Fruit fly (Drosophila melanogaster): ENCODE results near the gene CG11626.

Gene CG11626

DNA sequence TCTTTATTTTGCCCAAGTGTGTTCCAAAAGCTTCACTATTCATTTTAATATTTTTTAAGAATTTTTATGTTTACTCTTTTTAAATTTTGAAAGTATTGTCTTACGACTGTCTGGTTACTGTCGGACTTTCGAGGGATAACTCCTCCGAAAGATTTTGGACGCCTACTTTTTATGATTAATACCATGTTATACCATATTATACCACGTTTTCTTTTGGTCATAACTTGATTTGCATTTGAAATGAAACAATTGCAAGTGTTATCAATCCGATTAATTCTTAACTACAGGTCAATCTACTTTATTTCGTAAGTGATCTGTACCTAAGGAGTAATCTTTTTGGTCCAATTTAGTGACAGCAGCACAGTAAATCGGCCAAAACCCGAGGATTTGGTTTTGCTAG, 32.8 kb upstream of the CG11626 start, which contains the start of gene CG31404:
Gene CG31404, minus strand, starts transcription at position 101 of the 400 bp plus-strand sequence.
- TF ChIP-seq Myc (optimal IDR thresholded peaks at IDR 0.05) (no peak), lola (GFP tag; optimal IDR thresholded peaks at IDR 0.05) (no peak), psq (GFP tag; optimal IDR thresholded peaks at IDR 0.05) (no peak), sage (GFP tag; optimal IDR thresholded peaks at IDR 0.05) (no peak), Vsx2 (GFP tag; optimal IDR thresholded peaks at IDR 0.05; ENCODE audit: partially characterized antibody) (no peak), dsf (GFP tag; optimal IDR thresholded peaks at IDR 0.05; ENCODE audit: borderline replicate concordance) (no peak), br (GFP tag; optimal IDR thresholded peaks at IDR 0.05) (no peak), CrebA (GFP tag; optimal IDR thresholded peaks at IDR 0.05; ENCODE audit: borderline replicate concordance) (no peak), rgr (GFP tag; optimal IDR thresholded peaks at IDR 0.05) (no peak), ey (GFP tag; optimal IDR thresholded peaks at IDR 0.05) (no peak), CG9705 (GFP tag; optimal IDR thresholded peaks at IDR 0.05) (no peak), tai (GFP tag; optimal IDR thresholded peaks at IDR 0.05) (no peak)

DNA sequence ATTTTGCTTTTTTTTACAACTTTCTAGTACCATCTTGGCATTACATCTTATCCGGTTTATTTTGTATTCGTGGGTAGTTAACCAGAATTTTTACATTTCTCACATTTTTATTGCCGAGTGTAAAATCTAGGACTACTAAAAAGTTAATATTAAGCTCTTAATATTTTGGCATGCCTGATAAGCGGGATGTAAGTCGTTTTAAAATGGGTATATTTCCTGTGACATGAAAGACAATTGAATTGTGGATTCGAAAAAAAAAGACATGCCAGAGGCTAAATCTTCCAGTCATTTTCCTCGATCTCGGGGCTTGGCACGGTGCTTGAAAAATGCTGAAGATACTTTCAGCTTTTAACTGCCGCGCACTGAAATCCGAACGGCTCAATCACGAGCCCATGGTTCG, 31.5 kb upstream of the CG11626 start, which contains the start of gene CG31245:
Gene CG31245, minus strand, starts transcription at position 101 of the 400 bp plus-strand sequence.
- TF ChIP-seq CrebA (GFP tag; optimal IDR thresholded peaks at IDR 0.05; ENCODE audit: borderline replicate concordance) (no peak), brk (GFP tag; optimal IDR thresholded peaks at IDR 0.05) (no peak), sage (GFP tag; optimal IDR thresholded peaks at IDR 0.05) (no peak), Mio (GFP tag; optimal IDR thresholded peaks at IDR 0.05) (no peak), lola (GFP tag; optimal IDR thresholded peaks at IDR 0.05) (no peak), fru (GFP tag; optimal IDR thresholded peaks at IDR 0.05) (no peak), Hnf4 (GFP tag; optimal IDR thresholded peaks at IDR 0.05) (no peak), Hr83 (GFP tag; optimal IDR thresholded peaks at IDR 0.05; ENCODE audit: poor library complexity, severe bottlenecking) (no peak), ey (GFP tag; optimal IDR thresholded peaks at IDR 0.05) (no peak), h (GFP tag; optimal IDR thresholded peaks at IDR 0.05) (no peak)

DNA sequence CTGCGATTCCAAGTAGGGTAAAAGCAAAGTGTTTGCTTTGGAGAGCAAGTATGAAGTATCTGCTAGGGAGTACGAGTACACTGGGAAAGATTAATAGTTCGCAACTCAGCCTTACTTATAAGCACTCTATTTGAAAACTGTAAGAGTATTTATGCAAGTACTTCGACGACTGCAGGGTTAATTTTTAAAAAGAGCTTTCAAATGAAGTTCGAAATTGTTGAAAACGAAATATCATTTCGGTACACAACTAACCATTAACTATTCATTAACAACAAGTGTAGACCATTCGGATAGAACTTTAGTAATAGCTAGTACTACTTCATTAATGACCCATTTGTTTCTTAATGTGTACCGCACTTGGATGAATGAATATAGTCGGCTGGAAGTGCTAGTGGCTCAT, 25.4 kb upstream of the CG11626 start:
- no peak for TF ChIP-seq dmrt93B (GFP tag; optimal IDR thresholded peaks at IDR 0.05)
- TF ChIP-seq br (GFP tag; optimal IDR thresholded peaks at IDR 0.05): no peak
- TF ChIP-seq Myc (optimal IDR thresholded peaks at IDR 0.05): no peak
- TF ChIP-seq dsf (GFP tag; optimal IDR thresholded peaks at IDR 0.05; ENCODE audit: borderline replicate concordance): no peak
- TF ChIP-seq tai (GFP tag; optimal IDR thresholded peaks at IDR 0.05): no peak
- no peak for TF ChIP-seq Sp1 (GFP tag; optimal IDR thresholded peaks at IDR 0.05)
- TF ChIP-seq h (GFP tag; optimal IDR thresholded peaks at IDR 0.05): no peak
- no peak for TF ChIP-seq foxo (GFP tag; optimal IDR thresholded peaks at IDR 0.05)
- TF ChIP-seq rgr (GFP tag; optimal IDR thresholded peaks at IDR 0.05): no peak
- TF ChIP-seq Dfd (GFP tag; optimal IDR thresholded peaks at IDR 0.05): no peak
- TF ChIP-seq usp (GFP tag; optimal IDR thresholded peaks at IDR 0.05): no peak
- no peak for TF ChIP-seq Hr78 (GFP tag; optimal IDR thresholded peaks at IDR 0.05)
- TF ChIP-seq brk (GFP tag; optimal IDR thresholded peaks at IDR 0.05): no peak
- TF ChIP-seq ey (GFP tag; optimal IDR thresholded peaks at IDR 0.05): no peak
- TF ChIP-seq Dif (GFP tag; optimal IDR thresholded peaks at IDR 0.05; ENCODE audit: partially characterized antibody): no peak
- TF ChIP-seq HLH106 (tag; optimal IDR thresholded peaks at IDR 0.05): no peak
- no peak for TF ChIP-seq OdsH (GFP tag; optimal IDR thresholded peaks at IDR 0.05)
- TF ChIP-seq CG32264 (GFP tag; optimal IDR thresholded peaks at IDR 0.05): no peak
- no peak for TF ChIP-seq CG9705 (GFP tag; optimal IDR thresholded peaks at IDR 0.05)

DNA sequence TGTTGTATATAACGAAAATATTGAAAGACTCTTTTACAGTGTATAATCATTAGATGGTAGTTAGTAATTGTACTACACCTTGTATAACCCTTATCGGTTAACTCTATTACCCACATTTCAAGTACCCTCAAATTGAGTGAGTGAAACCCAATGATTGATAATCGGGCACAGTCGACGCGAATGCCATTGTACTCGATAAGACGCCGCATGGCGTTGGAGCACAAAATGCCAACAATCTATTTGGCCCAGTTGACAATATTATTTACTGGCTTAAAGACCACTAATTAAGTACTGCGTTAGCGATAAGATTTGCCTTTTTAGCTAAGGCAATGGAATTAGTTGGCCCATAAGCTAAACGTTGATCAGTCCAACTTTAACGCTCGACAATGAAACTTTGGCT, 21.1 kb upstream of the CG11626 start, which contains the start of gene CG3734:
Gene CG3734, plus strand, starts transcription at position 254 of the 400 bp plus-strand sequence.
- TF ChIP-seq brk (GFP tag; optimal IDR thresholded peaks at IDR 0.05): no peak
- TF ChIP-seq CrebA (GFP tag; optimal IDR thresholded peaks at IDR 0.05; ENCODE audit: borderline replicate concordance): no peak
- no peak for TF ChIP-seq jim (GFP tag; optimal IDR thresholded peaks at IDR 0.05)
- TF ChIP-seq dmrt93B (GFP tag; optimal IDR thresholded peaks at IDR 0.05): no peak
- peak; percentile 21 for TF ChIP-seq fru (GFP tag; optimal IDR thresholded peaks at IDR 0.05)
- no peak for TF ChIP-seq Abd-B (GFP tag; optimal IDR thresholded peaks at IDR 0.05)

DNA sequence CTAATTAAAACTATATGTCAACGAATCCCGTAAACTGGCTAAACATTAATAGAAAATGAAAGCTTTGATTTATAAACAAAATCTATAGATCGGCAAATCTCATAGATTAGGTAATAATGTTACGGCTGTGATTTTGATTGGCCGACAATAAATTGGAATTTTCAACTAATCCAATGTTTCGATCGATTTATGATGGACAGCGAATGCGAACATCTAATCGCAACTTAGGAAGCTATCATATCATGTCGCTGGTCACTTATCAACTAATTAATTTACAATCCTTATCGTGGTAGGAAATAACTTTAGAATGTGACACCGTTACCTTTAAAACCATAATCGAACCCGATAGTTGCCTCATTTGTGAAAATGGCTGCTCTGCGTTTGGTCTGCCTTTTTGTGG, 18.8 kb upstream of the CG11626 start, which contains the start of gene CG18493:
Gene CG18493, plus strand, starts transcription at position 352 of the 400 bp plus-strand sequence.
- TF ChIP-seq Hnf4 (GFP tag; optimal IDR thresholded peaks at IDR 0.05): no peak
- TF ChIP-seq CG32264 (GFP tag; optimal IDR thresholded peaks at IDR 0.05): no peak
- no peak for TF ChIP-seq h (GFP tag; optimal IDR thresholded peaks at IDR 0.05)
- TF ChIP-seq lola (GFP tag; optimal IDR thresholded peaks at IDR 0.05): no peak
- no peak for TF ChIP-seq woc (GFP tag; optimal IDR thresholded peaks at IDR 0.05)
- no peak for TF ChIP-seq CG9705 (GFP tag; optimal IDR thresholded peaks at IDR 0.05)
- TF ChIP-seq OdsH (GFP tag; optimal IDR thresholded peaks at IDR 0.05): no peak
- TF ChIP-seq tai (GFP tag; optimal IDR thresholded peaks at IDR 0.05): no peak
- TF ChIP-seq N (GFP tag; optimal IDR thresholded peaks at IDR 0.05): no peak
